Worm (Caenorhabditis elegans) whole organism, L1 larva: ENCODE data around the gene prmt-6.

ENCODE experiments used
- hlh-17 ChIP-seq: fragments of 200-800 bp; sonication (Bioruptor generic); optimal IDR thresholded peaks from 2 replicates; lab custom pipeline; 2018; ENCODE audit warnings: missing genetic modification characterization, mild to moderate bottlenecking, missing compliant biosample characterization, moderate library complexity, borderline replicate concordance
- unc-30 ChIP-seq: sonication (generic microtip); optimal IDR thresholded peaks from 2 replicates; lab custom pipeline; 2017; ENCODE audit warnings: missing biosample characterization, missing genetic modification characterization

ce11 chrIV:2111300-2111874 lies 19.4 kb upstream of the prmt-6 start, which contains the start of gene che-6:
- TF ChIP-seq unc-30 (tag; lab: Kevin White, UChicago) (no peak), hlh-17 (GFP tag; lab: Kevin White, UChicago) (no peak)
